Fruit fly (Drosophila melanogaster) whole organism, embryonic: Measurements from ENCODE around the gene CG32706.

ENCODE experiments used
- CG12104 ChIP-seq: fragments of 200-800 bp; sonication (Bioruptor generic); optimal IDR thresholded peaks from 3 replicates; lab custom pipeline; 2016; ENCODE audit warnings: missing biosample characterization, missing genetic modification characterization
- CG12659 ChIP-seq: fragments of 200-800 bp; sonication (Bioruptor generic); optimal IDR thresholded peaks from 3 replicates; lab custom pipeline; 2017; ENCODE audit warnings: mild to moderate bottlenecking, missing biosample characterization, missing genetic modification reagents, missing genetic modification characterization
- CG12942 ChIP-seq: fragments of 200-800 bp; sonication (Bioruptor generic); optimal IDR thresholded peaks from 3 replicates; lab custom pipeline; 2016; ENCODE audit warnings: missing biosample characterization, missing genetic modification characterization
- CG1832 ChIP-seq: fragments of 200-800 bp; sonication (Bioruptor generic); optimal IDR thresholded peaks from 2 replicates; lab custom pipeline; 2017; ENCODE audit warnings: missing biosample characterization, mild to moderate bottlenecking, missing genetic modification characterization, inconsistent platforms
- CG2116 ChIP-seq: fragments of 200-800 bp; sonication (Bioruptor generic); optimal IDR thresholded peaks from 3 replicates; lab custom pipeline; 2018; ENCODE audit warnings: missing biosample characterization, mild to moderate bottlenecking, missing genetic modification characterization
- CG31388 ChIP-seq: fragments of 200-800 bp; sonication (Bioruptor generic); optimal IDR thresholded peaks from 2 replicates; lab custom pipeline; 2016; ENCODE audit warnings: missing biosample characterization, missing genetic modification characterization
- CG3838 ChIP-seq: fragments of 200-800 bp; sonication (Bioruptor generic); optimal IDR thresholded peaks from 3 replicates; lab custom pipeline; 2016; ENCODE audit warnings: missing biosample characterization, missing genetic modification characterization
- CG4404 ChIP-seq: fragments of 200-800 bp; sonication (Bioruptor generic); IDR thresholded peaks from 2 replicates; pipeline ENCODE4 v1.3.6; 2022; ENCODE audit warnings: missing biosample characterization, missing genetic modification characterization
- CG4424 ChIP-seq: fragments of 200-800 bp; sonication (Bioruptor generic); optimal IDR thresholded peaks from 3 replicates; lab custom pipeline; 2016; ENCODE audit warnings: missing biosample characterization, missing genetic modification characterization
- CG4617 ChIP-seq: fragments of 200-800 bp; sonication (Bioruptor generic); optimal IDR thresholded peaks from 3 replicates; lab custom pipeline; 2016; ENCODE audit warnings: missing biosample characterization, missing genetic modification characterization, borderline replicate concordance
- CG4707 ChIP-seq: fragments of 200-800 bp; sonication (Bioruptor generic); optimal IDR thresholded peaks from 2 replicates; lab custom pipeline; 2018; ENCODE audit warnings: missing biosample characterization, mild to moderate bottlenecking, missing genetic modification characterization, moderate library complexity
- CG6175 ChIP-seq: fragments of 200-800 bp; sonication (Bioruptor generic); IDR thresholded peaks from 3 replicates; pipeline ENCODE4 v1.3.6; 2022; ENCODE audit warnings: missing biosample characterization, missing genetic modification characterization
- CG7556 ChIP-seq: fragments of 200-800 bp; sonication (Bioruptor generic); optimal IDR thresholded peaks from 2 replicates; lab custom pipeline; 2017; ENCODE audit warnings: missing biosample characterization, mild to moderate bottlenecking, missing genetic modification characterization
- CG8290 ChIP-seq, 3 experiments: fragments of 200-800 bp; sonication (Bioruptor generic); optimal IDR thresholded peaks; 2 replicates each; lab custom pipeline; 2016 to 2019; ENCODE audit warnings: missing biosample characterization in 3 of 3, missing genetic modification characterization in 3 of 3, mild to moderate bottlenecking in 2 of 3, moderate library complexity in 1 of 3
- CoRest ChIP-seq: fragments of 200-800 bp; sonication (Bioruptor generic); optimal IDR thresholded peaks from 3 replicates; lab custom pipeline; 2018; ENCODE audit warnings: missing biosample characterization, mild to moderate bottlenecking, missing genetic modification characterization, moderate library complexity
- CrebB ChIP-seq: fragments of 200-800 bp; sonication (Bioruptor generic); optimal IDR thresholded peaks from 3 replicates; lab custom pipeline; 2018; ENCODE audit warnings: missing biosample characterization, mild to moderate bottlenecking, missing genetic modification characterization
- Dad ChIP-seq: fragments of 200-800 bp; sonication (Bioruptor generic); optimal IDR thresholded peaks from 3 replicates; lab custom pipeline; 2016; ENCODE audit warnings: missing biosample characterization, missing genetic modification characterization
- Drgx ChIP-seq: fragments of 200-800 bp; sonication (Bioruptor generic); IDR thresholded peaks from 2 replicates; pipeline ENCODE4 v1.3.6; 2022; ENCODE audit warnings: missing biosample characterization, missing genetic modification characterization
- Ets97D ChIP-seq: fragments of 200-800 bp; sonication (Bioruptor generic); optimal IDR thresholded peaks from 3 replicates; lab custom pipeline; 2016; ENCODE audit warnings: missing biosample characterization, missing genetic modification characterization
- Lim3 ChIP-seq: fragments of 200-800 bp; sonication (Bioruptor generic); IDR thresholded peaks from 2 replicates; pipeline ENCODE4 v1.3.6; 2022; ENCODE audit warnings: missing biosample characterization, missing genetic modification characterization
- NfI ChIP-seq: fragments of 200-800 bp; sonication (Bioruptor generic); optimal IDR thresholded peaks from 3 replicates; lab custom pipeline; 2018; ENCODE audit warnings: missing biosample characterization, mild to moderate bottlenecking, missing genetic modification characterization, moderate library complexity
- Six4 ChIP-seq: fragments of 200-800 bp; sonication (Bioruptor generic); optimal IDR thresholded peaks from 2 replicates; lab custom pipeline; 2016; ENCODE audit warnings: missing biosample characterization, missing genetic modification characterization
- Sox100B ChIP-seq: fragments of 200-800 bp; sonication (Bioruptor generic); optimal IDR thresholded peaks from 3 replicates; lab custom pipeline; 2018; ENCODE audit warnings: missing biosample characterization, mild to moderate bottlenecking, missing genetic modification characterization
- Sox102F ChIP-seq: fragments of 200-800 bp; sonication (Bioruptor generic); optimal IDR thresholded peaks from 2 replicates; lab custom pipeline; 2018; ENCODE audit warnings: missing biosample characterization, mild to moderate bottlenecking, missing genetic modification characterization, moderate library complexity
- amos ChIP-seq: fragments of 200-800 bp; sonication (Bioruptor generic); IDR thresholded peaks from 2 replicates; pipeline ENCODE4 v1.3.6; 2022; ENCODE audit warnings: missing biosample characterization, missing genetic modification characterization; ENCODE audit not compliant: partially characterized antibody
- az2 ChIP-seq: fragments of 200-800 bp; sonication (Bioruptor generic); optimal IDR thresholded peaks from 3 replicates; lab custom pipeline; 2016; ENCODE audit warnings: missing biosample characterization, missing genetic modification characterization
- cato ChIP-seq: fragments of 200-800 bp; sonication (Bioruptor generic); optimal IDR thresholded peaks from 2 replicates; lab custom pipeline; 2016; ENCODE audit warnings: missing biosample characterization, missing genetic modification characterization, borderline replicate concordance
- caup ChIP-seq: fragments of 200-800 bp; sonication (Bioruptor generic); optimal IDR thresholded peaks from 3 replicates; lab custom pipeline; 2017; ENCODE audit warnings: missing biosample characterization, mild to moderate bottlenecking, missing genetic modification characterization, moderate library complexity; ENCODE audit not compliant: severe bottlenecking
- ci ChIP-seq: fragments of 200-800 bp; sonication (Bioruptor generic); IDR thresholded peaks from 3 replicates; pipeline ENCODE4 v1.3.6; 2022; ENCODE audit warnings: missing biosample characterization, missing genetic modification characterization
- dan ChIP-seq: fragments of 200-800 bp; sonication (Bioruptor generic); IDR thresholded peaks from 2 replicates; pipeline ENCODE4 v1.3.6; 2022; ENCODE audit warnings: missing biosample characterization, missing genetic modification characterization
- disco-r ChIP-seq: fragments of 200-800 bp; sonication (Bioruptor generic); optimal IDR thresholded peaks from 2 replicates; lab custom pipeline; 2016; ENCODE audit warnings: missing biosample characterization, missing genetic modification characterization
- exex ChIP-seq: fragments of 200-800 bp; sonication (Bioruptor generic); optimal IDR thresholded peaks from 4 replicates; lab custom pipeline; 2018; ENCODE audit warnings: missing biosample characterization, mild to moderate bottlenecking, missing genetic modification characterization, moderate library complexity
- fru ChIP-seq: fragments of >200 bp; optimal IDR thresholded peaks from 2 replicates; lab custom pipeline; 2017
- grn ChIP-seq: fragments of 200-800 bp; sonication (Bioruptor generic); optimal IDR thresholded peaks from 3 replicates; lab custom pipeline; 2017; ENCODE audit warnings: missing biosample characterization, missing genetic modification characterization
- insv ChIP-seq, 2 experiments: fragments of 200-800 bp; sonication (Bioruptor generic); optimal IDR thresholded peaks; 3 replicates each; lab custom pipeline; 2016 to 2018; ENCODE audit warnings: missing biosample characterization in 2 of 2, missing genetic modification characterization in 2 of 2
- ken ChIP-seq: fragments of 200-800 bp; sonication (Bioruptor generic); IDR thresholded peaks from 3 replicates; pipeline ENCODE4 v1.3.6; 2022; ENCODE audit warnings: missing biosample characterization, missing genetic modification characterization
- lov ChIP-seq, 2 experiments: fragments of 200-800 bp in 1 of 2; fragments of >200 bp in 1 of 2; sonication (Bioruptor generic) in 1 of 2; IDR thresholded peaks in 1 of 2; optimal IDR thresholded peaks in 1 of 2; 2 replicates in 1 of 2; 3 replicates in 1 of 2; pipeline versions ENCODE4 v1.3.6 to Lab custom; 2017 to 2022; ENCODE audit warnings: missing biosample characterization in 1 of 2, missing genetic modification characterization in 1 of 2
- maf-S ChIP-seq: fragments of 200-800 bp; sonication (Bioruptor generic); optimal IDR thresholded peaks from 2 replicates; lab custom pipeline; 2016; ENCODE audit warnings: missing biosample characterization, missing genetic modification characterization
- mld ChIP-seq: fragments of 200-800 bp; sonication (Bioruptor generic); IDR thresholded peaks from 3 replicates; pipeline ENCODE4 v1.3.6; 2022; ENCODE audit warnings: missing biosample characterization, missing genetic modification characterization; ENCODE audit not compliant: partially characterized antibody
- nmo ChIP-seq: fragments of 200-800 bp; sonication (Bioruptor generic); optimal IDR thresholded peaks from 2 replicates; lab custom pipeline; 2018; ENCODE audit warnings: missing biosample characterization, mild to moderate bottlenecking, missing genetic modification characterization, moderate library complexity
- org-1 ChIP-seq: fragments of 200-800 bp; sonication (Bioruptor generic); optimal IDR thresholded peaks from 2 replicates; lab custom pipeline; 2017; ENCODE audit warnings: missing biosample characterization, missing genetic modification characterization
- pho ChIP-seq: fragments of 200-800 bp; sonication (Bioruptor generic); optimal IDR thresholded peaks from 2 replicates; lab custom pipeline; 2016; ENCODE audit warnings: missing biosample characterization, missing genetic modification characterization
- pnt ChIP-seq: fragments of 200-800 bp; sonication (Bioruptor generic); optimal IDR thresholded peaks from 3 replicates; lab custom pipeline; 2016; ENCODE audit warnings: missing biosample characterization, missing genetic modification characterization
- run ChIP-seq: fragments of 200-800 bp; sonication (Bioruptor generic); optimal IDR thresholded peaks from 3 replicates; lab custom pipeline; 2018; ENCODE audit warnings: missing biosample characterization, mild to moderate bottlenecking, missing genetic modification characterization
- tap ChIP-seq: fragments of 200-800 bp; optimal IDR thresholded peaks from 3 replicates; lab custom pipeline; 2019; ENCODE audit warnings: missing biosample characterization, mild to moderate bottlenecking, missing genetic modification characterization, moderate library complexity
- tgo ChIP-seq: fragments of 200-800 bp; sonication (Bioruptor generic); IDR thresholded peaks from 3 replicates; pipeline ENCODE4 v1.3.6; 2022; ENCODE audit warnings: missing biosample characterization, missing genetic modification characterization
- tio ChIP-seq: fragments of 200-800 bp; sonication (Bioruptor generic); optimal IDR thresholded peaks from 2 replicates; lab custom pipeline; 2017; ENCODE audit warnings: missing biosample characterization, missing genetic modification characterization, inconsistent platforms
- vfl ChIP-seq: fragments of 200-800 bp; sonication (Bioruptor generic); optimal IDR thresholded peaks from 2 replicates; lab custom pipeline; 2016; ENCODE audit warnings: missing biosample characterization, missing genetic modification characterization
- yki ChIP-seq: fragments of >200 bp; optimal IDR thresholded peaks from 3 replicates; lab custom pipeline; 2018

CG32706 gene

dm6 chrX:9047725-9048384 is 39.1 kb upstream of the CG32706 start (continued):
- no peak for TF ChIP-seq CrebB (tag; lab: Kevin White, UChicago)
- TF ChIP-seq CG4707 = peak; percentile 13
- TF ChIP-seq CG12659 (GFP tag; lab: Kevin White, UChicago) = peak; percentile 52
- TF ChIP-seq lov (optimal IDR thresholded peaks at IDR 0.05; lab: Kevin White, UChicago) = no peak
- no peak for TF ChIP-seq lov (GFP tag; IDR thresholded peaks at IDR 0.05; lab: Robert Waterston, UW)
- no peak for TF ChIP-seq CG1832
- TF ChIP-seq CoRest = peak; percentile 82
- peak; percentile 45 for TF ChIP-seq CG4404 (GFP tag; lab: Robert Waterston, UW)
- no peak for TF ChIP-seq maf-S (GFP tag; lab: Kevin White, UChicago)
- TF ChIP-seq pho (GFP tag; lab: Kevin White, UChicago) = no peak
- no peak for TF ChIP-seq CG12104 (GFP tag; lab: Kevin White, UChicago)
- TF ChIP-seq org-1 (GFP tag; lab: Kevin White, UChicago) = peak; percentile 34
- peak; percentile 10 for TF ChIP-seq NfI (GFP tag; lab: Kevin White, UChicago)
- TF ChIP-seq ci (GFP tag; lab: Robert Waterston, UW) = peak; percentile 48; the same call in 1 of the 3 replicates
- TF ChIP-seq Sox100B (GFP tag; lab: Kevin White, UChicago) = peak; percentile 74
- TF ChIP-seq nmo (GFP tag; lab: Kevin White, UChicago) = peak; percentile 88
- TF ChIP-seq Ets97D (GFP tag; lab: Kevin White, UChicago) = no peak
- no peak for TF ChIP-seq cato (GFP tag; lab: Kevin White, UChicago)
- TF ChIP-seq vfl (GFP tag; lab: Kevin White, UChicago) = no peak
- TF ChIP-seq CG12942 = no peak
- TF ChIP-seq Drgx = peak; percentile 78
- TF ChIP-seq CG3838 (GFP tag; lab: Kevin White, UChicago) = no peak
- TF ChIP-seq Sox102F (GFP tag; lab: Kevin White, UChicago) = peak; percentile 84
- no peak for TF ChIP-seq fru (lab: Kevin White, UChicago)
- no peak for TF ChIP-seq exex (tag; lab: Kevin White, UChicago)
- no peak for TF ChIP-seq amos (GFP tag; lab: Robert Waterston, UW)
- peak; percentile 1 for TF ChIP-seq tio
- peak; percentile 67 for TF ChIP-seq CG4424 (GFP tag; lab: Kevin White, UChicago)
- no peak for TF ChIP-seq dan (GFP tag; lab: Robert Waterston, UW)
- no peak for TF ChIP-seq Lim3 (GFP tag; lab: Robert Waterston, UW)
- TF ChIP-seq caup (GFP tag; lab: Kevin White, UChicago) = no peak
- TF ChIP-seq disco-r (GFP tag; lab: Kevin White, UChicago) = no peak
- TF ChIP-seq yki (lab: Kevin White, UChicago) = no peak
- TF ChIP-seq pnt (GFP tag; lab: Kevin White, UChicago) = no peak
- TF ChIP-seq CG6175 (GFP tag; lab: Robert Waterston, UW) = no peak
- TF ChIP-seq Six4 = peak; percentile 34
- TF ChIP-seq tgo (GFP tag; lab: Robert Waterston, UW) = peak; percentile 31; the same call in 1 of the 3 replicates
- peak; percentile 45; the same call in 1 of the 3 replicates for TF ChIP-seq ken
- TF ChIP-seq Dad (GFP tag; lab: Kevin White, UChicago) = peak; percentile 16
- peak; percentile 58 for TF ChIP-seq tap (tag; lab: Kevin White, UChicago)
- peak; percentile 80 for TF ChIP-seq CG7556
- peak; percentile 87 for TF ChIP-seq grn
- TF ChIP-seq mld = no peak
- no peak for TF ChIP-seq insv (GFP tag; optimal IDR thresholded peaks at IDR 0.05; lab: Kevin White, UChicago)
- TF ChIP-seq run (tag; lab: Kevin White, UChicago) = peak; percentile 49
- TF ChIP-seq az2 = peak; percentile 63
- TF ChIP-seq CG31388 (GFP tag; lab: Kevin White, UChicago) = no peak
- TF ChIP-seq CG2116 (GFP tag; lab: Kevin White, UChicago) = peak; percentile 12
- TF ChIP-seq CG8290 (GFP tag; optimal IDR thresholded peaks at IDR 0.05; lab: Kevin White, UChicago) = peak; percentile 46
- no peak for TF ChIP-seq CG8290 (tag; optimal IDR thresholded peaks at IDR 0.05; lab: Kevin White, UChicago)
- TF ChIP-seq CG4617 (GFP tag; lab: Kevin White, UChicago) = no peak
